Worm (Caenorhabditis elegans) whole organism, L4/young adult: ENCODE results near the gene T13A10.1.

Experiments
- W03F9.2 ChIP-seq: fragments of 150-350 bp; optimal IDR thresholded peaks from 2 replicates; lab custom pipeline; 2014; ENCODE audit warnings: missing biosample characterization, missing genetic modification characterization
- him-1 ChIP-seq: sonication (generic microtip); optimal IDR thresholded peaks from 2 replicates; lab custom pipeline; 2016; ENCODE audit warnings: missing genotype, missing genetic modification reagents, missing genetic modification characterization, missing compliant biosample characterization

DNA sequence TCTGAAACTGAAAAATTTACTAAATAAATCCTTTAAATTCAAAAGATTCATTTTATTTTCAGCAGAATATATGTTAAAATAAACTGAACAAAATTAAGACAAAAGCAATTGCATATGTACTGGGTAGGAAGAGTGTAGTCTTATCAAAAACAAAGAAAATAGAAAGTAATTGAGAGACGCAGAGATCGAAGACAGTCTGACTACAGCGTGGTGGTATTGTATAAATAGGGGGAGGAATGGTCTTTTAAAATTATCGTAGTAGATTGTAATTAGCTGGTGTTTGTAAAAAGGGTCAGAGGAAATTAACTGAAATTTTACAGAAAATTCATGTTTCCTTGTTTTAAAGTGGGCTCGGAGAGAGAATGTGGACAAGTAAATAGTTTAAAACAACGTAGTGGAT lies 27.4 kb upstream of the T13A10.1 start, which contains the start of gene acox-3:
- TF ChIP-seq W03F9.2 (tag; lab: Kevin White, UChicago) (no peak), him-1 (tag; lab: Kevin White, UChicago) (no peak)
